Worm (Caenorhabditis elegans) whole organism, midembryonic: ENCODE results near the gene str-138.

ENCODE experiments used
- T22C8.4 ChIP-seq: fragments of 200-800 bp; sonication (Bioruptor generic); IDR thresholded peaks from 2 replicates; pipeline ENCODE4 v1.3.6; 2022; ENCODE audit warnings: missing genetic modification characterization, missing compliant biosample characterization
- flt-1 ChIP-seq: fragments of 200-800 bp; sonication (Bioruptor generic); IDR thresholded peaks from 2 replicates; pipeline ENCODE4 v1.3.6; 2022; ENCODE audit warnings: missing genetic modification characterization, missing compliant biosample characterization
- klf-2 ChIP-seq: fragments of 200-800 bp; sonication (Bioruptor generic); conservative IDR thresholded peaks from 2 replicates; pipeline ENCODE4 v1.3.6; 2022; ENCODE audit warnings: missing genetic modification reagents, missing genetic modification characterization, missing compliant biosample characterization
- med-1 ChIP-seq: sonication (generic microtip); optimal IDR thresholded peaks from 2 replicates; lab custom pipeline; 2017; ENCODE audit warnings: missing genetic modification characterization, mild to moderate bottlenecking, missing compliant biosample characterization, antibody characterized with exemption, missing genetic modification reagents; ENCODE audit not compliant: insufficient read depth
- ref-1 ChIP-seq: fragments of 200-800 bp; sonication (Bioruptor generic); conservative IDR thresholded peaks from 2 replicates; pipeline ENCODE4 v1.3.6; 2022; ENCODE audit warnings: missing genetic modification reagents, missing genetic modification characterization, missing compliant biosample characterization
- tab-1 ChIP-seq: fragments of 200-800 bp; sonication (Bioruptor generic); IDR thresholded peaks from 2 replicates; pipeline ENCODE4 v1.3.6; 2022; ENCODE audit warnings: missing genetic modification characterization, missing compliant biosample characterization
- ztf-23 ChIP-seq: fragments of 200-800 bp; sonication (Bioruptor generic); IDR thresholded peaks from 2 replicates; pipeline ENCODE4 v1.3.6; 2022; ENCODE audit warnings: missing genetic modification reagents, missing genetic modification characterization, missing compliant biosample characterization
- ztf-29 ChIP-seq: fragments of 200-800 bp; sonication (Bioruptor generic); IDR thresholded peaks from 2 replicates; pipeline ENCODE4 v1.3.6; 2022; ENCODE audit warnings: missing genetic modification reagents, missing genetic modification characterization, missing compliant biosample characterization

- TF ChIP-seq flt-1 (GFP tag; lab: Robert Waterston, UW) (no peak), ztf-23 (no peak), ztf-29 (no peak), tab-1 (GFP tag; lab: Robert Waterston, UW) (no peak), ref-1 (GFP tag; lab: Robert Waterston, UW) (no peak), klf-2 (GFP tag; lab: Robert Waterston, UW) (no peak), T22C8.4 (GFP tag; lab: Robert Waterston, UW) (no peak), med-1 (GFP tag; lab: Kevin White, UChicago) (no peak)
Measured at ce11 chrV:8041336-8041868, 17.1 kb upstream of the str-138 start.
